Fruit fly (Drosophila melanogaster) whole organism, wandering third instar larva: Measurements from ENCODE around the gene CG43902.

Experiments used
- Abd-B ChIP-seq: fragments of >200 bp; optimal IDR thresholded peaks from 2 replicates; lab custom pipeline; 2017; ENCODE audit warnings: missing biosample characterization, missing genetic modification characterization
- CG32264 ChIP-seq: fragments of 200-800 bp; sonication (Bioruptor generic); optimal IDR thresholded peaks from 2 replicates; lab custom pipeline; 2016; ENCODE audit warnings: missing biosample characterization, missing genetic modification characterization
- CrebA ChIP-seq: fragments of 200-800 bp; sonication (Bioruptor generic); optimal IDR thresholded peaks from 2 replicates; lab custom pipeline; 2016; ENCODE audit warnings: missing biosample characterization, mild to moderate bottlenecking, missing genetic modification characterization, borderline replicate concordance
- Dfd ChIP-seq: fragments of >200 bp; optimal IDR thresholded peaks from 2 replicates; lab custom pipeline; 2017; ENCODE audit warnings: missing biosample characterization, missing genetic modification characterization
- Dif ChIP-seq: fragments of 200-275, 200-300 bp; sonication (Bioruptor generic); optimal IDR thresholded peaks from 2 replicates; lab custom pipeline; 2018; ENCODE audit warnings: missing biosample characterization, missing genetic modification characterization; ENCODE audit not compliant: partially characterized antibody
- GATAd ChIP-seq: sonication (Bioruptor generic); optimal IDR thresholded peaks from 2 replicates; lab custom pipeline; 2016; ENCODE audit warnings: missing biosample characterization, missing genetic modification characterization
- HLH106 ChIP-seq: fragments of 200-800 bp; optimal IDR thresholded peaks from 3 replicates; lab custom pipeline; 2019; ENCODE audit warnings: missing biosample characterization, mild to moderate bottlenecking, missing genetic modification characterization, moderate library complexity
- Hnf4 ChIP-seq: fragments of 200-800 bp; sonication (Bioruptor generic); optimal IDR thresholded peaks from 2 replicates; lab custom pipeline; 2016; ENCODE audit warnings: missing biosample characterization, mild to moderate bottlenecking, missing genetic modification characterization
- Hr78 ChIP-seq: fragments of >200 bp; optimal IDR thresholded peaks from 2 replicates; lab custom pipeline; 2017; ENCODE audit warnings: missing biosample characterization, missing genetic modification characterization
- Hr83 ChIP-seq: fragments of 200-300 bp; sonication (Bioruptor generic); optimal IDR thresholded peaks from 2 replicates; lab custom pipeline; 2016; ENCODE audit warnings: missing biosample characterization, mild to moderate bottlenecking, missing genetic modification characterization, moderate library complexity; ENCODE audit not compliant: poor library complexity, severe bottlenecking
- Jra ChIP-seq: sonication (Bioruptor generic); optimal IDR thresholded peaks from 2 replicates; lab custom pipeline; 2016; ENCODE audit warnings: missing biosample characterization, missing genetic modification characterization
- Mio ChIP-seq: sonication (Bioruptor generic); optimal IDR thresholded peaks from 2 replicates; lab custom pipeline; 2016; ENCODE audit warnings: missing biosample characterization, missing genetic modification characterization
- Myc ChIP-seq: fragments of >200 bp; optimal IDR thresholded peaks from 2 replicates; lab custom pipeline; 2017
- N ChIP-seq: fragments of >200 bp; optimal IDR thresholded peaks from 2 replicates; lab custom pipeline; 2018; ENCODE audit warnings: missing biosample characterization, missing external identifiers, missing genetic modification characterization
- OdsH ChIP-seq: fragments of 200-800 bp; sonication (Bioruptor generic); optimal IDR thresholded peaks from 2 replicates; lab custom pipeline; 2016; ENCODE audit warnings: missing biosample characterization, mild to moderate bottlenecking, missing genetic modification characterization
- Rel ChIP-seq, 2 experiments: fragments of 200-800 bp; sonication (Bioruptor generic) in 1 of 2; optimal IDR thresholded peaks; 2 replicates in 1 of 2; 3 replicates in 1 of 2; lab custom pipeline; 2016 to 2019; ENCODE audit warnings: mild to moderate bottlenecking in 2 of 2, missing biosample characterization in 2 of 2, missing genetic modification characterization in 2 of 2, moderate library complexity in 1 of 2
- Sp1 ChIP-seq: fragments of 200-800 bp; sonication (Bioruptor generic); optimal IDR thresholded peaks from 3 replicates; lab custom pipeline; 2019; ENCODE audit warnings: missing biosample characterization, mild to moderate bottlenecking, missing genetic modification characterization, moderate library complexity
- Vsx2 ChIP-seq: fragments of 200-300, 225-300 bp; sonication (Bioruptor generic); optimal IDR thresholded peaks from 2 replicates; lab custom pipeline; 2018; ENCODE audit warnings: missing biosample characterization, missing genetic modification characterization; ENCODE audit not compliant: partially characterized antibody
- br ChIP-seq: fragments of 200-800 bp; sonication (Bioruptor generic); optimal IDR thresholded peaks from 2 replicates; lab custom pipeline; 2016; ENCODE audit warnings: missing biosample characterization, missing genetic modification characterization
- brk ChIP-seq: fragments of 200-800 bp; sonication (Bioruptor generic); optimal IDR thresholded peaks from 2 replicates; lab custom pipeline; 2016; ENCODE audit warnings: missing biosample characterization, mild to moderate bottlenecking, missing genetic modification characterization
- dl ChIP-seq, 2 experiments: fragments of 175-275, 200-275 bp in 1 of 2; fragments of 200-275 bp in 1 of 2; sonication (Bioruptor generic); optimal IDR thresholded peaks; lab custom pipeline; 2018; ENCODE audit warnings: mild to moderate bottlenecking in 2 of 2, missing biosample characterization in 2 of 2, missing genetic modification characterization in 2 of 2, moderate library complexity in 2 of 2; ENCODE audit not compliant: partially characterized antibody in 2 of 2, insufficient read depth in 1 of 2
- dmrt93B ChIP-seq: fragments of 200-800 bp; sonication (Bioruptor generic); optimal IDR thresholded peaks from 2 replicates; lab custom pipeline; 2018; ENCODE audit warnings: missing biosample characterization, mild to moderate bottlenecking, missing genetic modification characterization
- dsf ChIP-seq: sonication (Bioruptor generic); optimal IDR thresholded peaks from 2 replicates; lab custom pipeline; 2016; ENCODE audit warnings: missing biosample characterization, missing genetic modification characterization, borderline replicate concordance
- ey ChIP-seq: fragments of 200-800 bp; sonication (Bioruptor generic); optimal IDR thresholded peaks from 2 replicates; lab custom pipeline; 2016; ENCODE audit warnings: missing biosample characterization, missing genetic modification characterization
- foxo ChIP-seq, 2 experiments: fragments of 200-800 bp; sonication (Bioruptor generic); optimal IDR thresholded peaks; 2 replicates in 1 of 2; 3 replicates in 1 of 2; lab custom pipeline; 2016 to 2017; ENCODE audit warnings: missing biosample characterization in 2 of 2, missing genetic modification characterization in 2 of 2
- fru ChIP-seq: fragments of 200-800 bp; sonication (Bioruptor generic); optimal IDR thresholded peaks from 3 replicates; lab custom pipeline; 2016; ENCODE audit warnings: missing biosample characterization, mild to moderate bottlenecking, missing genetic modification characterization
- h ChIP-seq: fragments of 200-800 bp; sonication (Bioruptor generic); optimal IDR thresholded peaks from 3 replicates; lab custom pipeline; 2016; ENCODE audit warnings: missing biosample characterization, mild to moderate bottlenecking, missing genetic modification characterization
- jim ChIP-seq: fragments of 175-275, 200-325 bp; sonication (Bioruptor generic); optimal IDR thresholded peaks from 2 replicates; lab custom pipeline; 2016; ENCODE audit warnings: missing biosample characterization, mild to moderate bottlenecking, missing genetic modification characterization
- lola ChIP-seq: fragments of >200 bp; optimal IDR thresholded peaks from 2 replicates; lab custom pipeline; 2017; ENCODE audit warnings: missing biosample characterization, missing genetic modification characterization
- psq ChIP-seq: fragments of 200-800 bp; sonication (Bioruptor generic); optimal IDR thresholded peaks from 3 replicates; lab custom pipeline; 2017; ENCODE audit warnings: missing biosample characterization, mild to moderate bottlenecking, missing genetic modification characterization, moderate library complexity
- rgr ChIP-seq: fragments of 200-800 bp; sonication (Bioruptor generic); optimal IDR thresholded peaks from 3 replicates; lab custom pipeline; 2016; ENCODE audit warnings: missing biosample characterization, mild to moderate bottlenecking, missing genetic modification characterization
- sage ChIP-seq: fragments of 200-800 bp; sonication (Bioruptor generic); optimal IDR thresholded peaks from 2 replicates; lab custom pipeline; 2016; ENCODE audit warnings: missing biosample characterization, mild to moderate bottlenecking, missing genetic modification characterization
- sv ChIP-seq: fragments of 200-800 bp; sonication (Bioruptor generic); optimal IDR thresholded peaks from 3 replicates; lab custom pipeline; 2016; ENCODE audit warnings: missing biosample characterization, missing genetic modification characterization
- tai ChIP-seq: sonication (Bioruptor generic); optimal IDR thresholded peaks from 2 replicates; lab custom pipeline; 2016; ENCODE audit warnings: missing biosample characterization, missing genetic modification characterization
- usp ChIP-seq: fragments of >200 bp; optimal IDR thresholded peaks from 2 replicates; lab custom pipeline; 2017; ENCODE audit warnings: missing biosample characterization, missing genetic modification characterization
- woc ChIP-seq: sonication (Bioruptor generic); optimal IDR thresholded peaks from 2 replicates; lab custom pipeline; 2016; ENCODE audit warnings: missing biosample characterization, mild to moderate bottlenecking, missing genetic modification characterization

Gene CG43902

DNA sequence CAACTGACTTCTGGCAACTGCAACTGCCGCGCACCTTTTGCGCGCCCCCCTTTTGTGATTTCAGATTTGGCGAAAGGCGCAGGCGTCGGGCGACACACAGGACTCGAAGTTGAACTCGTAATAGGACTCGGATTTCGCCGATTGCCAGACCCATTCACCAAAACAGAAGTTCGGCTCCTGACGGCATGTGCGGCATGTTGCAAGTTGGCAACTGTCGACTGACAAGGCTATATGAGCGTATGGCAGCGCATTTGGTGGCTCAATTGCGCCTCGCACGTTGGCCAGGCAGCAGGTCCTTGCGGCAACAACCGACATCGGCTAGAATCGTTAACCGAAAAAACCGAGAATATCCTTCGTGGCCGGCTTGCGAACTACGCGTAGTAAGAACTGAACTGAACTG, at the start of gene CG43902:
TSS of gene CG43902 (plus strand) at position 260 of the 400 bp plus-strand sequence.
- TF ChIP-seq OdsH (GFP tag; lab: Kevin White, UChicago) (no peak), psq (no peak), Abd-B (GFP tag; lab: Kevin White, UChicago) (no peak), N (GFP tag; lab: Kevin White, UChicago) (no peak), Hr83 (no peak), foxo (GFP tag; optimal IDR thresholded peaks at IDR 0.05; lab: Kevin White, UChicago) (no peak), CrebA (GFP tag; lab: Kevin White, UChicago) (no peak), Jra (no peak)

DNA sequence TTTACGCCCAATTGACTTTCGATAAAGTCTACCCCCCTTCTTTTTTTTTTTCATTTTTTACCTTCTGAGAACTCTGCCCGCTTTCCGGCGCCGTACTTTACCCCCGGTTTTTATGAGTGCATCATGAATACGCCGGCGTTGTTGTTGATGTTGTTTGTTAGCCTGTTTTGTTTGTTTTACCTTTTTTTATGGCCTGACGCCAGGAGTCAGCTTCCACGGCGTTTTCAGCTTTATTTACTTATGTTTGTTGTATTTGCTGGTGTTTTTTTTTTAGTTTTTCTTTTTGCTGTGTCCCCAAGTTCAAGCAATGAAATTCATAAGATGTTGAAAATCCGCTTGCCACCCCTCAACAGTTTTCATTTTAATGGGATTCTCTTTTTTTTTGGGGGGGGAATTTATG, 47.3 kb upstream of the CG43902 start:
- TF ChIP-seq CG32264 (GFP tag; lab: Kevin White, UChicago) (no peak), Sp1 (GFP tag; lab: Kevin White, UChicago) (no peak), Abd-B (GFP tag; lab: Kevin White, UChicago) (no peak), woc (no peak), fru (no peak), Jra (no peak), Hr83 (no peak), lola (GFP tag; lab: Kevin White, UChicago) (no peak), ey (GFP tag; lab: Kevin White, UChicago) (no peak), Myc (no peak), psq (no peak), OdsH (GFP tag; lab: Kevin White, UChicago) (no peak)

DNA sequence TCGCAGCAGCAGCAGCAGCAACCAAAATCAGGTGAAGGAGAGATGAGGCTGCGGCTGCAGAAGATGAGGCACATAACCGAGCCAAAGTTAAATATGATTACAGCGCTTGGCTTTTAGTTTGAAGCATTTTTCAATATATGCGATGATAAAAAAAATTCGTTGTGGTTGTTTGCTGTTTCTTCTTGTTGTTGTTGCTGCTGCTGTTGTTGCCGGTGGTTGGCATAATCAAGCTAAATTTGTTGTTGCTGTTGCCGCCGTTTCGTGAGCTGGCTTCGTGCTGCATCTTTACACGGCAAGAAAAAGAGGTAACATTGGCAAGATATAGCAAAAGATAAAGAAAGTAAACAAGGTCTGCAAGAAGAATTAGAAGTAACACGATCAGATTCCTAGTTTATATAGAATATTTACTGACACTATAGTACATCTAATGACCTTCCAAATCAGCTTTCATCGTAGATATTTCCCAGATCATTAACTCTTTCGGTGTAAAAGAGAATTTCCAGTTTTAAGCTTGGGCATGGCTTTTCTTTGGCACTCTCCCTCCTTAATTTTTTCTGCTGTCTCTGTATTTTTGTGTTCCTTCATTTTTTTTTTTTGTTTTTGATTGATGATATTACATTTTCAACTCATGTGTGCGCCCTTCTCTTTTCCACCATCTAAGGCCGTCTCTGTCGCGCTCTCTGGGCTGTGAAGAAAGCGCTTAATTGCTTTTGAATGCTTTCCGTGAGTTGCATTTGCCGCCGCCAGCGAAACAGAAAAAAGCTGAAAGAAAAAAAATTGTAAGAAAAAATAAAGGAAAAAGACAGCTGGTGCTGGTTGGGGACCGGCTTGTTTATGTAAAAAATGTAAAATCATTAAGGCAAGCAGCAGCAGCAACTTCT, 44.1 kb upstream of the CG43902 start:
- TF ChIP-seq Rel (GFP tag; optimal IDR thresholded peaks at IDR 0.05; lab: Kevin White, UChicago) (no peak), Rel (tag; optimal IDR thresholded peaks at IDR 0.05; lab: Kevin White, UChicago) (no peak), dmrt93B (GFP tag; lab: Kevin White, UChicago) (peak; percentile 64), Dif (GFP tag; lab: Kevin White, UChicago) (no peak), fru (peak; percentile 86), Dfd (GFP tag; lab: Kevin White, UChicago) (peak; percentile 54), jim (GFP tag; lab: Kevin White, UChicago) (no peak), sv (no peak), dsf (no peak), HLH106 (peak; percentile 81), Sp1 (GFP tag; lab: Kevin White, UChicago) (peak; percentile 78), sage (peak; percentile 39), Hr78 (GFP tag; lab: Kevin White, UChicago) (no peak), Jra (peak; percentile 24), CrebA (GFP tag; lab: Kevin White, UChicago) (no peak), tai (GFP tag; lab: Kevin White, UChicago) (no peak), foxo (GFP tag; optimal IDR thresholded peaks at IDR 0.05; lab: Kevin White, UChicago) (peak in 1 of 2 experiments; percentile 82), CG32264 (GFP tag; lab: Kevin White, UChicago) (peak; percentile 57), usp (GFP tag; lab: Kevin White, UChicago) (no peak), ey (GFP tag; lab: Kevin White, UChicago) (peak; percentile 77), psq (peak; percentile 48), dl (GFP tag; optimal IDR thresholded peaks at IDR 0.05; lab: Kevin White, UChicago; ENCODE audit: insufficient read depth in 1 of 2, partially characterized antibody in 2 of 2) (no peak), h (GFP tag; lab: Kevin White, UChicago) (peak; percentile 83), OdsH (GFP tag; lab: Kevin White, UChicago) (peak; percentile 75), br (GFP tag; lab: Kevin White, UChicago) (peak; percentile 76), Vsx2 (GFP tag; lab: Kevin White, UChicago) (no peak), Hnf4 (GFP tag; lab: Kevin White, UChicago) (peak; percentile 50), N (GFP tag; lab: Kevin White, UChicago) (no peak), Hr83 (no peak), brk (GFP tag; lab: Kevin White, UChicago) (no peak), Abd-B (GFP tag; lab: Kevin White, UChicago) (no peak), rgr (GFP tag; lab: Kevin White, UChicago) (peak; percentile 72), Mio (no peak), GATAd (no peak), woc (peak; percentile 74)
